Worm (Caenorhabditis elegans) whole organism, L4 larva: ENCODE measurements around the gene tkr-2.

Source experiments
- ama-1 ChIP-seq: fragments of 150-350 bp; optimal IDR thresholded peaks from 2 replicates; lab custom pipeline; 2014; ENCODE audit warnings: inconsistent platforms, mixed read lengths
- spr-1 ChIP-seq: sonication (generic microtip); optimal IDR thresholded peaks from 2 replicates; lab custom pipeline; 2016; ENCODE audit warnings: mild to moderate bottlenecking, missing genetic modification characterization, missing compliant biosample characterization

DNA sequence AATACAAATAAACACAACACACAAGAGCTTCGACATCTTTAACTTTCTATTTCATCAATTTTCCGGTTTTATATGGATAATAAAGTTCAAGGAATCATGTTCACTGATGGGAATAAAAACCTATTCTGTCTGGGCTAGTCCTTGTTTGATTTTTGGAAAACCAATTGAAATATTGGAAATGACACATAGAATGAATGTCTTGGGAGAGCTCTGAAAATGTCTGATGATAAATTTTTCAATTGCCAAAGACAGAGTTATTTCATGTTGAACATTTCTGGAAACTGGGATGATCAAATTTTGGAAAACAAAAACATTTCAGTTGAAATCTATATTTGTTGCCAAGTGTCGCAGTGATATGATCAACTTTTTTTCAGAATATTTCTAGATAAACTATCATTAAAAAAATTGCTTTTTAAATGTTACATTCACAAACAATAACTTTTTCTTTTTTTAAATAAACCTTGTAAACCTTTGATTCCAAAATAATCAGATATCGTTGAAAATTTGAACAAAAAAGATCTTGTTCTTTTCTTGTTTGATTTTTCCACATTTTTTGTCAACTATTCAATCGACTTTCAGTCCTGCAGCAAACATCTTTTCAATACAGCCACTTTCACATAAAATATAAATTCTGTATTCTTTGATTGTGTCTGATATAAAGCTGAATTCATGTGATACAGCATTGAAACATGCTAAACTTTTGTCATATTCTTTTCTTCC is 35.8 kb downstream of the tkr-2 start, which contains the start of the genes F58F9.6 and F58F9.8:
- TF ChIP-seq spr-1 (tag; lab: Kevin White, UChicago) (no peak), ama-1 (lab: Kevin White, UChicago) (no peak)
